Worm (Caenorhabditis elegans): ENCODE data around the gene slc-25A32.

ce11 chrII:8311484-8311883 lies 35.4 kb downstream of the slc-25A32 start:
- TF ChIP-seq him-1 (tag; optimal IDR thresholded peaks at IDR 0.05), result no peak
- no peak for TF ChIP-seq dao-5 (tag; optimal IDR thresholded peaks at IDR 0.05)
- TF ChIP-seq W03F9.2 (tag; optimal IDR thresholded peaks at IDR 0.05), result no peak
